Worm (Caenorhabditis elegans): Measurements from ENCODE around the gene cwc-15.
A peak's percentile ranks its signal among the peaks of the same experiment; 100 is the strongest.

Gene cwc-15

ce11 chrV:16022600-16022999, 551 bp upstream of the cwc-15 start:
- TF ChIP-seq efl-1 (GFP tag; optimal IDR thresholded peaks at IDR 0.05), result peak; percentile 59
- peak; percentile 59 for TF ChIP-seq dpl-1 (GFP tag; optimal IDR thresholded peaks at IDR 0.05)
- no peak for TF ChIP-seq nhr-90 (tag; optimal IDR thresholded peaks at IDR 0.05)
- TF ChIP-seq lsl-1 (GFP tag; optimal IDR thresholded peaks at IDR 0.05), result peak; percentile 16
- peak; percentile 90 for TF ChIP-seq lin-54 (GFP tag; optimal IDR thresholded peaks at IDR 0.05)
- 0 out of 2 replicates have a peak, but pooled peaks have one; percentile 26 for TF ChIP-seq dox-1 (GFP tag; IDR thresholded peaks at IDR 0.05)
- peak; percentile 62 for TF ChIP-seq ceh-27 (GFP tag; optimal IDR thresholded peaks at IDR 0.05)
- no peak for TF ChIP-seq him-1 (tag; optimal IDR thresholded peaks at IDR 0.05)
- TF ChIP-seq ZK185.1 (tag; optimal IDR thresholded peaks at IDR 0.05; ENCODE audit: poor library complexity, severe bottlenecking), result peak; percentile 47
- no peak for TF ChIP-seq B0336.3 (GFP tag; IDR thresholded peaks at IDR 0.05)
- 0 out of 2 replicates have a peak, but pooled peaks have one; percentile 25 for TF ChIP-seq egl-44 (GFP tag; IDR thresholded peaks at IDR 0.05)

- peak; percentile 79 for TF ChIP-seq zfh-2 (GFP tag; conservative IDR thresholded peaks at IDR 0.05)
- no peak for TF ChIP-seq C17E4.6 (GFP tag; IDR thresholded peaks at IDR 0.05)
These were observed 408 bp downstream of the cwc-15 start for ce11 chrV:16023559-16023958.

ce11 chrV:16024300-16024699, 1.1 kb downstream of the cwc-15 start, which contains the start of gene T10C6.6:
Gene T10C6.6 (plus strand): TSS chrV:16024326.
- no peak for TF ChIP-seq lag-1 (GFP tag; IDR thresholded peaks at IDR 0.05)
- no peak for TF ChIP-seq ztf-28 (GFP tag; IDR thresholded peaks at IDR 0.05)
- TF ChIP-seq K12H6.12 (tag; optimal IDR thresholded peaks at IDR 0.05), result no peak
- no peak for TF ChIP-seq ccch-3 (GFP tag; optimal IDR thresholded peaks at IDR 0.05)
- peak; percentile 1 for TF ChIP-seq F49E8.2 (tag; optimal IDR thresholded peaks at IDR 0.05; ENCODE audit: insufficient read depth)
- TF ChIP-seq ztf-3 (GFP tag; optimal IDR thresholded peaks at IDR 0.05), result no peak
- peak; percentile 38; the same call in 1 of the 2 replicates for TF ChIP-seq madf-8 (GFP tag; conservative IDR thresholded peaks at IDR 0.05)
- no peak for TF ChIP-seq ZK185.1 (tag; optimal IDR thresholded peaks at IDR 0.05; ENCODE audit: poor library complexity, severe bottlenecking)
- no peak for TF ChIP-seq ztf-6 (GFP tag; IDR thresholded peaks at IDR 0.05)
- no peak for TF ChIP-seq madf-3 (GFP tag; IDR thresholded peaks at IDR 0.05)
- no peak for TF ChIP-seq lin-40 (tag; optimal IDR thresholded peaks at IDR 0.05)
- TF ChIP-seq F57C9.4 (tag; optimal IDR thresholded peaks at IDR 0.05), result no peak
- no peak for TF ChIP-seq tbx-9 (tag; optimal IDR thresholded peaks at IDR 0.05; ENCODE audit: borderline replicate concordance)
- TF ChIP-seq Y95B8A.8 (GFP tag; IDR thresholded peaks at IDR 0.05), result no peak
- TF ChIP-seq B0019.2 (GFP tag; conservative IDR thresholded peaks at IDR 0.05), result no peak
- TF ChIP-seq rpc-1 (optimal IDR thresholded peaks at IDR 0.05), result no peak
- no peak for TF ChIP-seq rpc-1 (tag; optimal IDR thresholded peaks at IDR 0.05)
- TF ChIP-seq attf-3 (GFP tag; conservative IDR thresholded peaks at IDR 0.05), result no peak
- no peak for TF ChIP-seq ceh-40 (GFP tag; IDR thresholded peaks at IDR 0.05)
- TF ChIP-seq F23B12.7 (tag; optimal IDR thresholded peaks at IDR 0.05; ENCODE audit: insufficient read depth), result no peak
- TF ChIP-seq Y67H2A.10 (GFP tag; conservative IDR thresholded peaks at IDR 0.05), result no peak
- TF ChIP-seq him-1 (tag; optimal IDR thresholded peaks at IDR 0.05), result peak; percentile 12
- no peak for TF ChIP-seq mcd-1 (GFP tag; IDR thresholded peaks at IDR 0.05)
- TF ChIP-seq ztf-25 (GFP tag; IDR thresholded peaks at IDR 0.05), result no peak
- no peak for TF ChIP-seq rcor-1 (GFP tag; IDR thresholded peaks at IDR 0.05)
- no peak for TF ChIP-seq ztf-18 (tag; optimal IDR thresholded peaks at IDR 0.05)
- TF ChIP-seq B0261.1 (tag; optimal IDR thresholded peaks at IDR 0.05), result no peak
- no peak for TF ChIP-seq cebp-1 (GFP tag; IDR thresholded peaks at IDR 0.05)
- no peak for TF ChIP-seq cebp-1 (tag; optimal IDR thresholded peaks at IDR 0.05)
- peak; percentile 88 for TF ChIP-seq lsl-1 (GFP tag; optimal IDR thresholded peaks at IDR 0.05)
- peak; percentile 24; the same call in 1 of the 2 replicates for TF ChIP-seq B0336.3 (GFP tag; IDR thresholded peaks at IDR 0.05)
- TF ChIP-seq ztf-22 (GFP tag; optimal IDR thresholded peaks at IDR 0.05), result no peak
- no peak for TF ChIP-seq bed-2 (GFP tag; IDR thresholded peaks at IDR 0.05)
- no peak for TF ChIP-seq Y56A3A.18 (GFP tag; IDR thresholded peaks at IDR 0.05)
- peak; percentile 56 for TF ChIP-seq D2030.7 (GFP tag; IDR thresholded peaks at IDR 0.05)
- no peak for TF ChIP-seq die-1 (tag; optimal IDR thresholded peaks at IDR 0.05)
- TF ChIP-seq hsf-1 (GFP tag; IDR thresholded peaks at IDR 0.05), result no peak
